Fruit fly (Drosophila melanogaster): ENCODE measurements around the gene eIF2Balpha.

Gene eIF2Balpha

dm6 chr3R:29914246-29914645, 21.4 kb downstream of the eIF2Balpha start, which contains the start of gene Capa:
TSS of gene Capa (minus strand) at chr3R:29914346.
- TF ChIP-seq Hr38 (GFP tag; optimal IDR thresholded peaks at IDR 0.05) = no peak
- TF ChIP-seq CG3919 (GFP tag; optimal IDR thresholded peaks at IDR 0.05) = no peak
- no peak for TF ChIP-seq net (GFP tag; optimal IDR thresholded peaks at IDR 0.05)
- no peak for TF ChIP-seq Hr4 (GFP tag; optimal IDR thresholded peaks at IDR 0.05)
- TF ChIP-seq CG34406 (GFP tag; optimal IDR thresholded peaks at IDR 0.05) = no peak
- TF ChIP-seq fd85E (GFP tag; optimal IDR thresholded peaks at IDR 0.05) = no peak
- TF ChIP-seq CG6792 (GFP tag; optimal IDR thresholded peaks at IDR 0.05) = no peak
- TF ChIP-seq CG10631 (GFP tag; optimal IDR thresholded peaks at IDR 0.05) = no peak
- no peak for TF ChIP-seq CG11762 (GFP tag; optimal IDR thresholded peaks at IDR 0.05; ENCODE audit: insufficient read depth)
- no peak for TF ChIP-seq CG9139 (GFP tag; optimal IDR thresholded peaks at IDR 0.05)
- TF ChIP-seq eg (GFP tag; IDR thresholded peaks at IDR 0.05) = no peak
- TF ChIP-seq Ets96B (tag; optimal IDR thresholded peaks at IDR 0.05) = no peak
- no peak for TF ChIP-seq CG8632 (GFP tag; optimal IDR thresholded peaks at IDR 0.05)
- TF ChIP-seq dac (GFP tag; optimal IDR thresholded peaks at IDR 0.05) = no peak
- no peak for TF ChIP-seq ss (GFP tag; optimal IDR thresholded peaks at IDR 0.05)
- no peak for TF ChIP-seq Hr39 (GFP tag; optimal IDR thresholded peaks at IDR 0.05)
- no peak for TF ChIP-seq CG4318 (GFP tag; optimal IDR thresholded peaks at IDR 0.05)
- no peak for TF ChIP-seq esn (GFP tag; optimal IDR thresholded peaks at IDR 0.05)
- TF ChIP-seq Sox14 (GFP tag; optimal IDR thresholded peaks at IDR 0.05) = no peak
- no peak for TF ChIP-seq CG15336 (GFP tag; IDR thresholded peaks at IDR 0.05)

- TF ChIP-seq dsx (GFP tag; optimal IDR thresholded peaks at IDR 0.05; ENCODE audit: poor library complexity, severe bottlenecking) (no peak), CG6854 (GFP tag; optimal IDR thresholded peaks at IDR 0.05) (no peak), achi (GFP tag; optimal IDR thresholded peaks at IDR 0.05) (no peak), CG8632 (GFP tag; optimal IDR thresholded peaks at IDR 0.05) (no peak), CG7368 (GFP tag; optimal IDR thresholded peaks at IDR 0.05) (no peak), fd59A (GFP tag; optimal IDR thresholded peaks at IDR 0.05) (no peak), ss (GFP tag; optimal IDR thresholded peaks at IDR 0.05) (no peak), CG15336 (GFP tag; IDR thresholded peaks at IDR 0.05) (no peak), CG9139 (GFP tag; optimal IDR thresholded peaks at IDR 0.05) (no peak), CG11762 (GFP tag; optimal IDR thresholded peaks at IDR 0.05; ENCODE audit: insufficient read depth) (no peak)
Observed at dm6 chr3R:29907601-29908175, 28.0 kb downstream of the eIF2Balpha start, which contains the start of gene CG31036. TSS of gene CG31036 (plus strand) at chr3R:29908107.

dm6 chr3R:29905164-29905563, 30.5 kb downstream of the eIF2Balpha start, which contains the start of gene CG15515:
TSS of gene CG15515 (plus strand) at chr3R:29905464.
- TF ChIP-seq CG16779 (tag; optimal IDR thresholded peaks at IDR 0.05) (no peak), lz (GFP tag; optimal IDR thresholded peaks at IDR 0.05) (no peak), Eip78C (GFP tag) (peak; percentile 33), OdsH (GFP tag; optimal IDR thresholded peaks at IDR 0.05) (no peak), CG11294 (GFP tag; IDR thresholded peaks at IDR 0.05) (no peak)

dm6 chr3R:29903775-29904356, 31.8 kb downstream of the eIF2Balpha start, which contains the start of gene CG15517:
TSS of gene CG15517 (minus strand) at chr3R:29903825.
- TF ChIP-seq Hr4 (GFP tag; optimal IDR thresholded peaks at IDR 0.05) (no peak), CG8119 (GFP tag; IDR thresholded peaks at IDR 0.05) (no peak), fd59A (GFP tag; optimal IDR thresholded peaks at IDR 0.05) (no peak), Ets96B (tag; optimal IDR thresholded peaks at IDR 0.05) (no peak), CG3032 (tag; optimal IDR thresholded peaks at IDR 0.05) (no peak), Smox (GFP tag; optimal IDR thresholded peaks at IDR 0.05) (no peak), Gug (GFP tag; IDR thresholded peaks at IDR 0.05) (no peak), CG6792 (GFP tag; optimal IDR thresholded peaks at IDR 0.05) (no peak), cyc (GFP tag; optimal IDR thresholded peaks at IDR 0.05) (peak; percentile 11), Eip78C (GFP tag) (peak; percentile 60), CG34406 (GFP tag; optimal IDR thresholded peaks at IDR 0.05) (no peak), CG10669 (GFP tag; optimal IDR thresholded peaks at IDR 0.05) (no peak), Ets21C (GFP tag; optimal IDR thresholded peaks at IDR 0.05) (no peak), Hr39 (GFP tag; optimal IDR thresholded peaks at IDR 0.05) (peak; percentile 2), Eip75B (GFP tag; optimal IDR thresholded peaks at IDR 0.05) (no peak), CG10631 (GFP tag; optimal IDR thresholded peaks at IDR 0.05) (no peak), CG7368 (GFP tag; optimal IDR thresholded peaks at IDR 0.05) (no peak), Sox102F (GFP tag; optimal IDR thresholded peaks at IDR 0.05) (no peak), fkh (GFP tag; optimal IDR thresholded peaks at IDR 0.05) (peak; percentile 30), achi (GFP tag; optimal IDR thresholded peaks at IDR 0.05) (no peak), lz (GFP tag; optimal IDR thresholded peaks at IDR 0.05) (no peak), esn (GFP tag; optimal IDR thresholded peaks at IDR 0.05) (no peak)

Data from whole organism, prepupa.